Fruit fly (Drosophila melanogaster): ENCODE data around the gene tst.

tst gene

DNA sequence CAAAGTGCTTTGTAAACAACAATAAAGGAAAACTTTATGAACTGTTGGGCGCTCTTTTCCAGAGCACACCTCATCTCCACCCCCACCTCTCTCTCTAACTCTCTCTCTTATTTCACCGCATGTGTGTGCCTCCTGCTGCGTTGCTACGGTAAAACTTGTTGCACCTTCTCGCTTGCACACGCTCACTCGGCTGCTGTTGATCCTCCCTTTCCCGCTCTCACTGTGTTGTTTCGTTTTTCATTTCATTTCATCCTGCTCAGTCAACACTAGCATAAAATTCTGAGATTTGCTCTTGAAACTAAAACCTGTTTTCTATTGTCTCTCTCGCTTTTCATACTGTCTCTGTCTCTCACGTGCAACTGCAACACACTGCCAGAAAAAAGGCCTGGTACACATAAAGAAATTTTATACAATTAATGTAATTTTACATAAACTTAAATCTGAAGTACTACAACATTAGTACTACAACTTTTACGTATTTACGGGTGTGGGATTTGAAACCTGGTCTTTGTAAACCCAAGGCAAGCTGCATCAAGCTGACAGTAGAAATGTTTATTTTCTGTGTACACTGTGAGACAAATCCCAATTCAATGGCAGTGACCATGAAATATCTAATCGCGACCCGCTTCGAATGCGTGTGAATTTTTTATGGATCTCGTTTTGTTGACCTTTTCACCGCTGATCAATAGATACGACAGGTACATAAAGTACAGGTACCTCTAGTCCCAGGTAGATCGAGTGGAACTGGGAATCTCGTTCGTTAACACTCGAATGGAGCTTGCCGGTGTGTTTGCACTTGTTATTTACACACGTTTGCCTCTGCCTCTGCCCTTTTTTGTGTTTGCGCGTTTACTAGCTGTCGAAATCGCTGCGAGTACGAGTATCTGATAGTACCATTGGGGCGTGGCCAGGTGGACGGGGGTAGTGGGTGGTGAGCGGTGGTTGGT lies 10.1 kb upstream of the tst start:
- TF ChIP-seq noc (tag; optimal IDR thresholded peaks at IDR 0.05): no peak

DNA sequence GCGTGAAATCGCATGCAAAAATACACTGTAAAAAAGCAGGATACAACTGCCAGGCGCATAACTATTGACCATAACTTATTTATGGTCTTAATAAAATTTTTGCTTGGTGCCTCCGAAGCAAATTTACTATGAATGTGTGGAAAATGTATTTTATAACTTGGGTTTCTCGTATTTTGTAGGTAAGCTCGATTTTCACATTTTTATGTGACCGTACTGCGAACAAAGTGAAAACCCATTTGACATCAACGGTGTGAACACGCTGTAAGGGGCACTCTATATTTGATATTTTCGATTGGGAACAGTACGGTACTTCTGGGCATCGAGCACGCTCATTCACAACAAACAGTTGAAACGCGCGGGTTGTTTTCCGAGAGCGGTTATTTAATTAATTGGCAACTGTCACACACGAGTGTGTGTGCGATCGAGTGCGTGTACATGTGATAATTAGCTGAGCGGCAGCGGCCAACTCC lies 8.8 kb upstream of the tst start, which contains the start of the genes Nup98-96 and mbc:
Gene Nup98-96, minus strand, starts transcription at position 156 of the 470 bp plus-strand sequence.
Gene mbc, plus strand, starts transcription at position 300 of the 470 bp plus-strand sequence.
- TF ChIP-seq noc (tag; optimal IDR thresholded peaks at IDR 0.05): peak; percentile 80

DNA sequence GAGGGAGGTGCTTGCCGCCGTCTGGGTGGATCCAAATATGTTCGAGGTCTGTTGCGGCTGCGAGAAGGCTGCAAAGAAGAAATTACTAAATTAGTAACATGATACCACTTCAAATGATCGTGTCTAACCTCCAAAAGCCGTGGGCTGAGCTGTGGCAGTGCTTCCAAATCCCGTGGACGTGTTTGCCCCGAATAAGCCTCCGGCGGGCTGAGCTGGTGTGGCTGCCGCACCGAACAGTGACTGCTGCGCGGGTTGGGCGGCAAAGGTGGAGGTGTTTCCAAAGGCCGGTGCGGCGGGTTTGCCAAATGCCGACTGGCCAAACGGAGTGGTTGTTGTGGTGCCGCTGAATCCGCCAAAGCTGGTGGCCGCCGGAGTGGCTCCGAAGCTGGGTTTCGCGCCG lies 8.1 kb upstream of the tst start:
- TF ChIP-seq noc (tag; optimal IDR thresholded peaks at IDR 0.05): no peak

- TF ChIP-seq noc (tag; optimal IDR thresholded peaks at IDR 0.05): peak; percentile 39
These were observed 1.1 kb upstream of the tst start, which contains the start of gene CG10208 for dm6 chr3R:23773610-23774364. Gene CG10208 (minus strand): TSS chr3R:23774127.

DNA sequence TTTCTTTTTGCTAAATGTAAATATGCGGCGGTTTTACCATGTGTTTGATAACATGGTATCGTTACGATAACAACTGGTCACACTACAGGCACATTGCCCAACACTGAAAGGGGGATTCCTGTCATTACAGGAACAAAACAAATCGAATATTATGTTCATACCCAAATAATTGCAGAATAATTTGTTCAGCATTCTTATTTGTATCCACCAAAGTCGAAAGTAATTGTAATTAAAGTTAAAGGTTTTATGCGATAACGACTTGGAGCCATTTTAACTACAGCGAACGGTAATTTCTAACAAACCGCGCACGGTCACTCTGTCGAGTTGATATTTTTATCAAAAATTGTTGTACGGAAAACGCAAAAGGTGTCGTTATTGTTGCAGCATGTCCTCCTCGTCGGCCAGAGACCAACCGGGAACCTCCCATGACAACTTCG lies 5.2 kb downstream of the tst start, which contains the start of the genes CG10214 and CG10375:
Gene CG10214, minus strand, starts transcription at position 72 of the 437 bp plus-strand sequence.
Gene CG10375, plus strand, starts transcription at position 296 of the 437 bp plus-strand sequence.
- TF ChIP-seq noc (tag; optimal IDR thresholded peaks at IDR 0.05): peak; percentile 69

dm6 chr3R:23763622-23764273 lies 8.9 kb downstream of the tst start, which contains the start of gene Lsd-1:
Gene Lsd-1 (plus strand): TSS chr3R:23763857.
- TF ChIP-seq noc (tag; optimal IDR thresholded peaks at IDR 0.05): peak; percentile 31

DNA sequence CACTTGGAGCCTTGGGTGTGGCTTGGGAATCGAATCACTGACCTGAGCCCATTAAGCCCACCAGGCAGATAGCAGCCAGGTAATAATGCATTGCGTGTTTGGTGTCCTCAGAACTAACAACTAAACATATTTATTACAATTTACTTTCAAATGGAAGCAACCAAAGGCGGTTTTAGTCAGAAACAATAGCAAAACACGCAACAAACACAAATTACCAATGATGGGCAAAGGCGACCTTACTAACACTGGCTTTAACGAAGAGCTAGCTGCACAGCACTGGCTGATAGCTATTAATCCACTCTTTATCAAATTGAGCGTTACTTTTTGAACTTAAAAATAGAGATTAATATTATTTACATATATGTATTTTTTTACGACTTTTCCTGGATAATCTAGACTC lies 9.6 kb downstream of the tst start, which contains the start of gene udt:
Gene udt, minus strand, starts transcription at position 249 of the 400 bp plus-strand sequence.
- TF ChIP-seq noc (tag; optimal IDR thresholded peaks at IDR 0.05): no peak

dm6 chr3R:23760219-23761018 lies 12.2 kb downstream of the tst start, which contains the start of gene SdhD:
Gene SdhD (minus strand): TSS chr3R:23760600.
- peak; percentile 7 for TF ChIP-seq noc (tag; optimal IDR thresholded peaks at IDR 0.05)

DNA sequence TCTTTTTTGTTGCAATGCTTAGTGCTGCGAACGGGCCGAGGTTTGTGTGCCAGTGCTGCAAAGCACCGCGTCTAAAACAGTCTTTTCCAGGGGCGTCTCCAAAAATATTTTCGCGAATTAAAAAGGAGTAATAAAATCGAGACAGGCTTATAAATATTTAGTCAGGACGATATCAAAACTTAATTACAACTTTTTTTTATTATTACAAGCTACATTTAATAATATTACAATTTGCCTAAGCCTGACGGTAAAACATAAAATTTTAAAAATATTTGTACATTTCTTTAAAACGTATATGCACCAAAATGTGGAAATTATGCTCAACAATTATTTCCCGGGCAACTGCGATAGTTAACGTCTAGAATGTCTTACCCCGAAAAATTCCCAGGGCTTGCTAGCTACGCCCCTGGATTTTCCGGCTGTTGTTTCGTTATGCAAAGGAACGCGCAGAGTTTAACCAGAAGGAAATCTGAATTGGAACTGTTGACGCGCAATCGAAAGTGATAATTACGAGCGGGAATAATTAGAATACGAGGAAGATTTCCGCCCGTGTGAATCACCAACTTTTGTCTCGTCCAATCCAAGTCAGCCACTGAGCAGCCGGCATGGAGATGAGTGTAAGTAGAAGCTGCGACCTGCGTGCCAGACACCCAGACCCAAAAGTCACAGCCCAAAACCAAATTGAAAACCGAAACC lies 14.6 kb downstream of the tst start, which contains the start of the genes PTPMT1 and Hrd3:
Gene PTPMT1, plus strand, starts transcription at position 428 of the 696 bp plus-strand sequence.
Gene Hrd3, minus strand, starts transcription at position 646 of the 696 bp plus-strand sequence.
- peak; percentile 99 for TF ChIP-seq noc (tag; optimal IDR thresholded peaks at IDR 0.05)

DNA sequence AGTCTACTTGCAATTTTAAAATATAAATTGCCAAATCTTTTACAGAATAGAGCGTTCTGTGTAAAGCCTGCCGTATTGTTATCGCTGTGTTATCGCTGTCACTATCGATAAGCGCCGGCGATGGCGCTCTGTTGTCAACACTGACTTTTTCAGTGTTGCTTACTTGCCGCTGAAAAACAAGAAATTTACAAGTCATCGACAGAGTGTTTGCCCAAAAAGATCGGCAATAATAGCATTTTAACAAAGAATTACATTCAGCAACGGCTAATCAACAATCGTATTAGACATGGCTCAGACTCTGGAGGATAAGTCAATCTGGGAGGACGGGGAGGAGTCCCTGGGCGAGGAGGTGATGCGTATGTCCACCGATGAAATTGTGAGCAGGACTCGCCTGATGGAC lies 19.9 kb downstream of the tst start, which contains the start of the genes RanBP3 and Rpt5:
Gene RanBP3, minus strand, starts transcription at position 107 of the 400 bp plus-strand sequence.
Gene Rpt5, plus strand, starts transcription at position 149 of the 400 bp plus-strand sequence.
- TF ChIP-seq noc (tag; optimal IDR thresholded peaks at IDR 0.05): peak; percentile 64

DNA sequence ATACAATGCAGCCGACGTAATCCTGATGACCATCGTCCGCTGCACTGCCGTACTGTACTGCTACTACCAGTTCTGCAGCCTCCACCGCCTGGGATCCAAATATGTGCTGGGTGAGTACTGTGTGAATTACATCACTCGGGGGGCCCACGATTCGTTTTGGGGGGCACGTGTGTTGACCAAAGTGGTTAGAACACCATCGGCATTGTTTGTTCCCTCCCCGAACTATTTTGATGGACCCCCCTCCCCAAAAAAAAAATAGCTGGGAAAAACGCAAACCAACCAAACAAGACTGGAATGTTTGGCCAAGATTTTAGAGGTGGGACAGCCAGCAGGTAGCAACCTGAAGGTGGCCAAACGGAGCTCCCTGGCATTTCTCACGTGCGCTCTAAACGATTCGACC lies 25.2 kb downstream of the tst start:
- TF ChIP-seq noc (tag; optimal IDR thresholded peaks at IDR 0.05): no peak

dm6 chr3R:23740968-23741367 lies 31.7 kb downstream of the tst start:
- TF ChIP-seq noc (tag; optimal IDR thresholded peaks at IDR 0.05): no peak
